Worm (Caenorhabditis elegans) whole organism, late embryonic: ENCODE measurements around the gene F54E2.2.

ENCODE experiments used
- F13H6.1 ChIP-seq: sonication (generic microtip); optimal IDR thresholded peaks from 2 replicates; lab custom pipeline; 2016; ENCODE audit warnings: missing genetic modification characterization, missing compliant biosample characterization
- hlh-6 ChIP-seq: sonication (generic microtip); optimal IDR thresholded peaks from 2 replicates; lab custom pipeline; 2016; ENCODE audit warnings: missing genotype, missing genetic modification characterization, missing compliant biosample characterization

The F54E2.2 gene

ce11 chrV:2845771-2846170 lies 49.7 kb downstream of the F54E2.2 start, which contains the start of gene srj-44:
TSS of gene srj-44 (minus strand) at chrV:2845871.
- TF ChIP-seq hlh-6 (tag; lab: Kevin White, UChicago) (no peak), F13H6.1 (no peak)
- TF ChIP-seq, all 69 proteins: peak for 0
